Fruit fly (Drosophila melanogaster) whole organism, prepupa: ENCODE results near the gene CG33191.

ENCODE experiments used
- CG6808 ChIP-seq: fragments of 200-800 bp; sonication (Bioruptor generic); optimal IDR thresholded peaks from 3 replicates; lab custom pipeline; 2017; ENCODE audit warnings: missing biosample characterization, missing genetic modification characterization, mild to moderate bottlenecking, moderate library complexity, missing genetic modification reagents
- CG6854 ChIP-seq: fragments of 200-800 bp; sonication (Bioruptor generic); optimal IDR thresholded peaks from 2 replicates; lab custom pipeline; 2017; ENCODE audit warnings: missing biosample characterization, mild to moderate bottlenecking, missing genetic modification characterization
- CG8119 ChIP-seq: fragments of 200-800 bp; sonication (Bioruptor generic); IDR thresholded peaks from 3 replicates; pipeline ENCODE4 v1.3.6; 2022; ENCODE audit warnings: missing biosample characterization, missing genetic modification characterization
- Eip75B ChIP-seq: fragments of 200-800 bp; sonication (Bioruptor generic); optimal IDR thresholded peaks from 3 replicates; lab custom pipeline; 2016; ENCODE audit warnings: missing biosample characterization, missing genetic modification characterization
- Eip93F ChIP-seq: fragments of 200-800 bp; sonication (Bioruptor generic); optimal IDR thresholded peaks from 2 replicates; lab custom pipeline; 2016; ENCODE audit warnings: missing biosample characterization, mild to moderate bottlenecking, missing genetic modification characterization
- Lpt ChIP-seq: fragments of 200-800 bp; sonication (Bioruptor generic); optimal IDR thresholded peaks from 3 replicates; lab custom pipeline; 2016; ENCODE audit warnings: missing biosample characterization, missing genetic modification characterization

dm6 chr3R:8729542-8729941, 50.2 kb downstream of the CG33191 start, which contains the start of gene ranshi:
- TF ChIP-seq Lpt (GFP tag; lab: Kevin White, UChicago): no peak
- no peak for TF ChIP-seq Eip93F (GFP tag; lab: Kevin White, UChicago)
- TF ChIP-seq Eip75B: no peak
- TF ChIP-seq CG8119: no peak
- TF ChIP-seq CG6808 (GFP tag; lab: Kevin White, UChicago): no peak
- no peak for TF ChIP-seq CG6854 (GFP tag; lab: Kevin White, UChicago)
